Fruit fly (Drosophila melanogaster): Measurements from ENCODE around the gene CG12289.

The CG12289 gene

DNA sequence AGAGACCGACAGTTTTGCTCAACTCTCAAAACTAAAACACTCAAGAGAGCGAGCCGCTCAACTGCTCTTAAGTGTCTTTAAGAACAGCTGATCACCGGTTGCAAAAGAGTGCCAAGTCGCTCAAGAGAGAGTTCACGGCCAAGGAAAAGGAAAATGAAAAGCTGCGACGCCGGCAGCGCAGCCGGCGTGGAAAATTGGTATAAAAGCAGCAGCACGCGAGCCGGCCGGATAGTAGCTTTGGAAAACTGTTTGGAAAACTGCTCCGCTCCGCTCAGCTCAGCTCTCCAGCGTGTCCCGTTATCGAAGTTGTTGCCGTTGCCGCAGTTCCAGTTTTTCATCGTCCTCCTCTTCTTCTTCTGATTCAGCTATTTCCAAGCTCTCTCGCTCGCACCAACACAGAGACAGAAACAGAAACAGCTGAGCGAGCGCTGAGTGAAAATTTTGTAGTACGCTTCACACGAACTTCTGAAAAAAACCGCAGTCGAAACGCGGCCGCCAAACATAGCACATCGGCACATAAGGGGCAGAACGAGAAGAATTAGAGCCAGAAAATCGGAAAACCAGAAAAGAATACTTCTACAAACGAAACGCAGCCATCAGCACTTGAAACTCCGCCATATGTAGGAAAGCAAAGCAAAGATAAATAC is 29.2 kb upstream of the CG12289 start, which contains the start of gene chrb (continued):
- TF ChIP-seq CG16779 (tag; optimal IDR thresholded peaks at IDR 0.05) (peak; percentile 69), CG8319 (GFP tag; optimal IDR thresholded peaks at IDR 0.05) (no peak), vri (GFP tag; optimal IDR thresholded peaks at IDR 0.05) (peak; percentile 68), net (GFP tag; optimal IDR thresholded peaks at IDR 0.05) (peak; percentile 73), Eip93F (GFP tag; optimal IDR thresholded peaks at IDR 0.05) (no peak), fd85E (GFP tag; optimal IDR thresholded peaks at IDR 0.05) (peak; percentile 73), CG6276 (GFP tag; optimal IDR thresholded peaks at IDR 0.05) (peak; percentile 41), CG7368 (GFP tag; optimal IDR thresholded peaks at IDR 0.05) (peak; percentile 15), CG8119 (GFP tag; IDR thresholded peaks at IDR 0.05) (peak; percentile 69), CG6792 (GFP tag; optimal IDR thresholded peaks at IDR 0.05) (peak; percentile 23), CG6808 (GFP tag; optimal IDR thresholded peaks at IDR 0.05) (peak; percentile 56), Gug (GFP tag; IDR thresholded peaks at IDR 0.05) (no peak), CG1621 (tag; optimal IDR thresholded peaks at IDR 0.05) (peak; percentile 50), Ets96B (tag; optimal IDR thresholded peaks at IDR 0.05) (peak; percentile 18), cyc (GFP tag; optimal IDR thresholded peaks at IDR 0.05) (no peak), CG34406 (GFP tag; optimal IDR thresholded peaks at IDR 0.05) (peak; percentile 30), achi (GFP tag; optimal IDR thresholded peaks at IDR 0.05) (peak; percentile 26), salr (GFP tag; optimal IDR thresholded peaks at IDR 0.05) (no peak), fd59A (GFP tag; optimal IDR thresholded peaks at IDR 0.05) (no peak), CG6163 (GFP tag; IDR thresholded peaks at IDR 0.05) (peak; percentile 68; the same call in 2 of the 3 replicates), CG8632 (GFP tag; optimal IDR thresholded peaks at IDR 0.05) (peak; percentile 52), CG11294 (GFP tag; IDR thresholded peaks at IDR 0.05) (no peak), eg (GFP tag; IDR thresholded peaks at IDR 0.05) (peak; percentile 78; the same call in 1 of the 3 replicates), Hr39 (GFP tag; optimal IDR thresholded peaks at IDR 0.05) (no peak), CG15336 (GFP tag; IDR thresholded peaks at IDR 0.05) (peak; percentile 73)

- TF ChIP-seq Eip75B (GFP tag; optimal IDR thresholded peaks at IDR 0.05) = peak; percentile 12
- no peak for TF ChIP-seq CG3919 (GFP tag; optimal IDR thresholded peaks at IDR 0.05)
- no peak for TF ChIP-seq cyc (GFP tag; optimal IDR thresholded peaks at IDR 0.05)
- TF ChIP-seq CG16779 (tag; optimal IDR thresholded peaks at IDR 0.05) = no peak
- no peak for TF ChIP-seq Sox102F (GFP tag; optimal IDR thresholded peaks at IDR 0.05)
- TF ChIP-seq pdm3 (GFP tag; optimal IDR thresholded peaks at IDR 0.05) = peak; percentile 12
- TF ChIP-seq CG31627 (GFP tag; optimal IDR thresholded peaks at IDR 0.05) = peak; percentile 21
- TF ChIP-seq CG6808 (GFP tag; optimal IDR thresholded peaks at IDR 0.05) = no peak
- peak; percentile 22 for TF ChIP-seq Hr39 (GFP tag; optimal IDR thresholded peaks at IDR 0.05)
- peak; percentile 48 for TF ChIP-seq svp (GFP tag)
- no peak for TF ChIP-seq net (GFP tag; optimal IDR thresholded peaks at IDR 0.05)
- TF ChIP-seq fd85E (GFP tag; optimal IDR thresholded peaks at IDR 0.05) = no peak
- no peak for TF ChIP-seq CG11294 (GFP tag; IDR thresholded peaks at IDR 0.05)
- peak; percentile 1 for TF ChIP-seq Smox (GFP tag; optimal IDR thresholded peaks at IDR 0.05)
- TF ChIP-seq dsx (GFP tag; optimal IDR thresholded peaks at IDR 0.05; ENCODE audit: poor library complexity, severe bottlenecking) = no peak
- TF ChIP-seq CG6854 (GFP tag; optimal IDR thresholded peaks at IDR 0.05) = no peak
- TF ChIP-seq Hr38 (GFP tag; optimal IDR thresholded peaks at IDR 0.05) = no peak
- no peak for TF ChIP-seq CG1621 (tag; optimal IDR thresholded peaks at IDR 0.05)
- no peak for TF ChIP-seq fd59A (GFP tag; optimal IDR thresholded peaks at IDR 0.05)
- TF ChIP-seq Sox14 (GFP tag; optimal IDR thresholded peaks at IDR 0.05) = no peak
- peak; percentile 9 for TF ChIP-seq topi (GFP tag; optimal IDR thresholded peaks at IDR 0.05)
- no peak for TF ChIP-seq CG11902 (GFP tag; optimal IDR thresholded peaks at IDR 0.05)
- TF ChIP-seq CG4318 (GFP tag; optimal IDR thresholded peaks at IDR 0.05) = peak; percentile 9
- peak; percentile 78 for TF ChIP-seq Eip78C (GFP tag)
- TF ChIP-seq Lpt (GFP tag; optimal IDR thresholded peaks at IDR 0.05) = no peak
- no peak for TF ChIP-seq dac (GFP tag; optimal IDR thresholded peaks at IDR 0.05)
- TF ChIP-seq fkh (GFP tag; optimal IDR thresholded peaks at IDR 0.05) = no peak
- no peak for TF ChIP-seq vri (GFP tag; optimal IDR thresholded peaks at IDR 0.05)
- TF ChIP-seq acj6 (GFP tag; optimal IDR thresholded peaks at IDR 0.05) = peak; percentile 42
- TF ChIP-seq salr (GFP tag; optimal IDR thresholded peaks at IDR 0.05) = peak in 1 of 2 experiments; percentile 14
- TF ChIP-seq CG15336 (GFP tag; IDR thresholded peaks at IDR 0.05) = peak; percentile 53
- peak; percentile 39 for TF ChIP-seq Hr4 (GFP tag; optimal IDR thresholded peaks at IDR 0.05)
- no peak for TF ChIP-seq Ets21C (GFP tag; optimal IDR thresholded peaks at IDR 0.05)
- TF ChIP-seq CG8319 (GFP tag; optimal IDR thresholded peaks at IDR 0.05) = peak; percentile 11
- no peak for TF ChIP-seq Eip93F (GFP tag; optimal IDR thresholded peaks at IDR 0.05)
- peak; percentile 12 for TF ChIP-seq CG10669 (GFP tag; optimal IDR thresholded peaks at IDR 0.05)
- peak; percentile 10 for TF ChIP-seq CG6792 (GFP tag; optimal IDR thresholded peaks at IDR 0.05)
- no peak for TF ChIP-seq CG7368 (GFP tag; optimal IDR thresholded peaks at IDR 0.05)
Observed at dm6 chr3L:11485956-11486609, 27.8 kb upstream of the CG12289 start.

Data from whole organism, prepupa.